Worm (Caenorhabditis elegans): ENCODE measurements around the gene C14A11.6.

DNA sequence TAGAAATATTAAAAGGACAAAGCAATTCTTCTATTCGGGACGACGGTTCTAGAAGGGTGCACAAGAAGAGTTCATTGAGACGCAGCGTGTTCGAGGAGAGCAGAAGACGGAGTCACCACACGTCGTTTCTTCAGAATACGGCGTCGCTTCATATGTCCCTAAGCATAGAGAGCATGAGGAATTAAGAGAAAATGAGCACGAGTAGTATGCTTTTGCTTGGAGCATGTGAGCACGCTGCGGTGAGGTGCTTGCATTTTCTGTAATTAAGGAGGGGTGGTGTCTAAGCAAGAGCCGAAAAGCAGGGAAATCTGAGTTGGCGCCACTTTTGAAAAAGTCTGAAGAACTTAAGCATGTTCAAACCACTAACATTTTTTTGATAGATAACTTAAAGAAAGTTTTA, 6.6 kb downstream of the C14A11.6 start, which contains the start of gene C14A11.5:
- TF ChIP-seq him-1 (tag; optimal IDR thresholded peaks at IDR 0.05) = no peak
- TF ChIP-seq dao-5 (tag; optimal IDR thresholded peaks at IDR 0.05) = no peak
- TF ChIP-seq W03F9.2 (tag; optimal IDR thresholded peaks at IDR 0.05) = no peak
